Worm (Caenorhabditis elegans): ENCODE measurements around the gene Y4C6B.3.
"Not testable (repeated sequence)": the region's sequence is repeated elsewhere in the genome, so short reads cannot be mapped to it uniquely, and the experiment has no call there.

Gene Y4C6B.3

ce11 chrIV:5332178-5332577 is at the start of gene Y4C6B.3:
Y4C6B.3 (plus strand) TSS chrIV:5332478.
- TF ChIP-seq med-1 (GFP tag; optimal IDR thresholded peaks at IDR 0.05; ENCODE audit: insufficient read depth) (no peak), T22C8.4 (GFP tag; IDR thresholded peaks at IDR 0.05) (no peak), cog-1 (tag; optimal IDR thresholded peaks at IDR 0.05) (no peak), ref-1 (GFP tag; conservative IDR thresholded peaks at IDR 0.05) (no peak), tab-1 (GFP tag; IDR thresholded peaks at IDR 0.05) (no peak), flt-1 (GFP tag; IDR thresholded peaks at IDR 0.05) (no peak), klf-2 (GFP tag; conservative IDR thresholded peaks at IDR 0.05) (no peak), ztf-23 (GFP tag; IDR thresholded peaks at IDR 0.05) (no peak), ztf-29 (GFP tag; IDR thresholded peaks at IDR 0.05) (no peak)

ce11 chrIV:5287190-5287589 is 45.1 kb upstream of the Y4C6B.3 start:
- no peak for TF ChIP-seq flt-1 (GFP tag; IDR thresholded peaks at IDR 0.05)
- no peak for TF ChIP-seq T22C8.4 (GFP tag; IDR thresholded peaks at IDR 0.05)
- TF ChIP-seq ztf-23 (GFP tag; IDR thresholded peaks at IDR 0.05), result no peak
- no peak for TF ChIP-seq ztf-29 (GFP tag; IDR thresholded peaks at IDR 0.05)
- no peak for TF ChIP-seq med-1 (GFP tag; optimal IDR thresholded peaks at IDR 0.05; ENCODE audit: insufficient read depth)
- no peak for TF ChIP-seq klf-2 (GFP tag; conservative IDR thresholded peaks at IDR 0.05)
- TF ChIP-seq tab-1 (GFP tag; IDR thresholded peaks at IDR 0.05), result no peak
- TF ChIP-seq ref-1 (GFP tag; conservative IDR thresholded peaks at IDR 0.05), result no peak
- TF ChIP-seq cog-1 (tag; optimal IDR thresholded peaks at IDR 0.05), result no peak

- TF ChIP-seq cog-1 (tag; optimal IDR thresholded peaks at IDR 0.05) (no peak), flt-1 (GFP tag; IDR thresholded peaks at IDR 0.05) (no peak), klf-2 (GFP tag; conservative IDR thresholded peaks at IDR 0.05) (no peak), tab-1 (GFP tag; IDR thresholded peaks at IDR 0.05) (no peak), ztf-23 (GFP tag; IDR thresholded peaks at IDR 0.05) (no peak), ztf-29 (GFP tag; IDR thresholded peaks at IDR 0.05) (no peak), T22C8.4 (GFP tag; IDR thresholded peaks at IDR 0.05) (no peak), med-1 (GFP tag; optimal IDR thresholded peaks at IDR 0.05; ENCODE audit: insufficient read depth) (no peak), ref-1 (GFP tag; conservative IDR thresholded peaks at IDR 0.05) (no peak)
Observed at ce11 chrIV:5288932-5289331, 43.3 kb upstream of the Y4C6B.3 start.

ce11 chrIV:5290547-5290946 is 41.7 kb upstream of the Y4C6B.3 start, which contains the start of gene nlp-47:
nlp-47 (plus strand) TSS chrIV:5290847.
- TF ChIP-seq flt-1 (GFP tag; IDR thresholded peaks at IDR 0.05) (no peak), ztf-23 (GFP tag; IDR thresholded peaks at IDR 0.05) (no peak), cog-1 (tag; optimal IDR thresholded peaks at IDR 0.05) (no peak), med-1 (GFP tag; optimal IDR thresholded peaks at IDR 0.05; ENCODE audit: insufficient read depth) (no peak), ref-1 (GFP tag; conservative IDR thresholded peaks at IDR 0.05) (no peak), klf-2 (GFP tag; conservative IDR thresholded peaks at IDR 0.05) (no peak)

- no peak for TF ChIP-seq med-1 (GFP tag; optimal IDR thresholded peaks at IDR 0.05; ENCODE audit: insufficient read depth)
- no peak for TF ChIP-seq ztf-23 (GFP tag; IDR thresholded peaks at IDR 0.05)
- no peak for TF ChIP-seq tab-1 (GFP tag; IDR thresholded peaks at IDR 0.05)
- TF ChIP-seq cog-1 (tag; optimal IDR thresholded peaks at IDR 0.05), result no peak
- no peak for TF ChIP-seq klf-2 (GFP tag; conservative IDR thresholded peaks at IDR 0.05)
- TF ChIP-seq flt-1 (GFP tag; IDR thresholded peaks at IDR 0.05), result no peak
- no peak for TF ChIP-seq T22C8.4 (GFP tag; IDR thresholded peaks at IDR 0.05)
- no peak for TF ChIP-seq ztf-29 (GFP tag; IDR thresholded peaks at IDR 0.05)
- no peak for TF ChIP-seq ref-1 (GFP tag; conservative IDR thresholded peaks at IDR 0.05)
Observed at ce11 chrIV:5291207-5291606, 41.1 kb upstream of the Y4C6B.3 start.

ce11 chrIV:5294467-5294866 is 37.8 kb upstream of the Y4C6B.3 start:
- no peak for TF ChIP-seq ref-1 (GFP tag; conservative IDR thresholded peaks at IDR 0.05)
- no peak for TF ChIP-seq med-1 (GFP tag; optimal IDR thresholded peaks at IDR 0.05; ENCODE audit: insufficient read depth)
- TF ChIP-seq ztf-23 (GFP tag; IDR thresholded peaks at IDR 0.05), result no peak
- TF ChIP-seq flt-1 (GFP tag; IDR thresholded peaks at IDR 0.05), result no peak
- no peak for TF ChIP-seq klf-2 (GFP tag; conservative IDR thresholded peaks at IDR 0.05)
- TF ChIP-seq T22C8.4 (GFP tag; IDR thresholded peaks at IDR 0.05), result no peak
- no peak for TF ChIP-seq cog-1 (tag; optimal IDR thresholded peaks at IDR 0.05)
- TF ChIP-seq tab-1 (GFP tag; IDR thresholded peaks at IDR 0.05), result no peak
- TF ChIP-seq ztf-29 (GFP tag; IDR thresholded peaks at IDR 0.05), result no peak

- not testable (repeated sequence) for TF ChIP-seq tab-1 (GFP tag; IDR thresholded peaks at IDR 0.05); cog-1 (tag; optimal IDR thresholded peaks at IDR 0.05); T22C8.4 (GFP tag; IDR thresholded peaks at IDR 0.05)
Observed at ce11 chrIV:5295240-5295639, 37.0 kb upstream of the Y4C6B.3 start, which contains the start of gene msp-51. msp-51 (minus strand) TSS chrIV:5295340.

- TF ChIP-seq T22C8.4 (GFP tag; IDR thresholded peaks at IDR 0.05), result no peak
- TF ChIP-seq med-1 (GFP tag; optimal IDR thresholded peaks at IDR 0.05; ENCODE audit: insufficient read depth), result no peak
- no peak for TF ChIP-seq ztf-23 (GFP tag; IDR thresholded peaks at IDR 0.05)
- TF ChIP-seq flt-1 (GFP tag; IDR thresholded peaks at IDR 0.05), result no peak
- no peak for TF ChIP-seq ref-1 (GFP tag; conservative IDR thresholded peaks at IDR 0.05)
- no peak for TF ChIP-seq klf-2 (GFP tag; conservative IDR thresholded peaks at IDR 0.05)
Observed at ce11 chrIV:5297436-5298012, 34.8 kb upstream of the Y4C6B.3 start, which contains the start of the genes ZK354.6 and msp-113. ZK354.6 (minus strand) TSS chrIV:5297536. msp-113 (plus strand) TSS chrIV:5297962.

ce11 chrIV:5303030-5303429 is 29.2 kb upstream of the Y4C6B.3 start, which contains the start of gene ZK354.7:
ZK354.7 (minus strand) TSS chrIV:5303130.
- TF ChIP-seq ztf-29 (GFP tag; IDR thresholded peaks at IDR 0.05) (no peak), T22C8.4 (GFP tag; IDR thresholded peaks at IDR 0.05) (no peak), med-1 (GFP tag; optimal IDR thresholded peaks at IDR 0.05; ENCODE audit: insufficient read depth) (no peak)

- TF ChIP-seq tab-1 (GFP tag; IDR thresholded peaks at IDR 0.05), result no peak
- TF ChIP-seq ztf-23 (GFP tag; IDR thresholded peaks at IDR 0.05), result no peak
- no peak for TF ChIP-seq cog-1 (tag; optimal IDR thresholded peaks at IDR 0.05)
- TF ChIP-seq med-1 (GFP tag; optimal IDR thresholded peaks at IDR 0.05; ENCODE audit: insufficient read depth), result no peak
- no peak for TF ChIP-seq klf-2 (GFP tag; conservative IDR thresholded peaks at IDR 0.05)
- no peak for TF ChIP-seq flt-1 (GFP tag; IDR thresholded peaks at IDR 0.05)
- no peak for TF ChIP-seq ztf-29 (GFP tag; IDR thresholded peaks at IDR 0.05)
- no peak for TF ChIP-seq ref-1 (GFP tag; conservative IDR thresholded peaks at IDR 0.05)
Observed at ce11 chrIV:5306040-5306439, 26.2 kb upstream of the Y4C6B.3 start, which contains the start of gene ZK354.8. ZK354.8 (minus strand) TSS chrIV:5306140.

All from whole organism, midembryonic.